Worm (Caenorhabditis elegans) whole organism, mixed stage, embryonic: Measurements from ENCODE around the gene str-140.

Source experiments
- lin-32 ChIP-seq: fragments of 200-800 bp; sonication (Bioruptor generic); optimal IDR thresholded peaks from 2 replicates; lab custom pipeline; 2018; ENCODE audit warnings: mild to moderate bottlenecking, missing genetic modification characterization, missing compliant biosample characterization
- pha-4 ChIP-seq: fragments of 150-350 bp; optimal IDR thresholded peaks from 2 replicates; lab custom pipeline; 2018; ENCODE audit warnings: missing biosample characterization, missing genetic modification reagents, missing genetic modification characterization
- ztf-11 ChIP-seq: fragments of 150-350 bp; optimal IDR thresholded peaks from 2 replicates; lab custom pipeline; 2014; ENCODE audit warnings: missing biosample characterization, missing genetic modification characterization

DNA sequence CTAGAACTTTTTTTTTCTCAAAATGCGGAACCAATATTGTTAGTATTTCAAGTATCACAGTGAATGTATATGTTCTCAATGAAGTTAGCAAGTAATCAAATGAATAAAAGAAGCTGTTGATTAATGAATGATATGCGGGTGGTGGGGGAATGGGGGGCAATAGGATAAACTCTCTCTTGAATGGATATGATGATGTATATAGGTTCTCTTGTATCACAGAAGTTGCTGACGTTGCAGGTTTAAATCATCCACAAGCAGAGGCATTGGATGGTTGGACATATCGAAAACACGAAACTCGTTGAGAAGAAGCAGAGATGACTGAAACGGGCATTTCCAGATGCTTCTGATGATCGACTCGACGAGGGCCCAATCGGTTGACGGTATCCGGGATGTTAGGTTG, 28.1 kb downstream of the str-140 start:
- TF ChIP-seq lin-32: no peak
- TF ChIP-seq ztf-11 (tag; lab: Kevin White, UChicago): no peak
- no peak for TF ChIP-seq pha-4 (tag; lab: Kevin White, UChicago)
